Worm (Caenorhabditis elegans) whole organism, mixed stage, embryonic: Measurements from ENCODE around the gene C18B2.2.

ENCODE experiments used
- M03D4.4 ChIP-seq: sonication (generic microtip); optimal IDR thresholded peaks from 2 replicates; lab custom pipeline; 2017; ENCODE audit warnings: mild to moderate bottlenecking, missing genetic modification characterization, missing compliant biosample characterization
- bed-3 ChIP-seq: fragments of 200-800 bp; sonication (Bioruptor generic); optimal IDR thresholded peaks from 3 replicates; lab custom pipeline; 2018; ENCODE audit warnings: mild to moderate bottlenecking, missing genetic modification characterization, moderate library complexity, missing compliant biosample characterization
- blmp-1 ChIP-seq: fragments of 150-350 bp; optimal IDR thresholded peaks from 2 replicates; lab custom pipeline; 2014; ENCODE audit warnings: missing biosample characterization, missing genetic modification characterization
- ceh-39 ChIP-seq: fragments of 150-350 bp; optimal IDR thresholded peaks from 2 replicates; lab custom pipeline; 2014; ENCODE audit warnings: missing biosample characterization, missing genetic modification characterization
- ceh-43 ChIP-seq: fragments of 200-800 bp; sonication (Bioruptor generic); optimal IDR thresholded peaks from 2 replicates; lab custom pipeline; 2018; ENCODE audit warnings: mild to moderate bottlenecking, missing genetic modification characterization, moderate library complexity, missing compliant biosample characterization
- ceh-83 ChIP-seq: fragments of 200-800 bp; sonication (Bioruptor generic); optimal IDR thresholded peaks from 2 replicates; lab custom pipeline; 2018; ENCODE audit warnings: mild to moderate bottlenecking, missing genetic modification characterization, missing compliant biosample characterization
- ces-1 ChIP-seq: fragments of 150-350 bp; optimal IDR thresholded peaks from 2 replicates; lab custom pipeline; 2014; ENCODE audit warnings: missing biosample characterization, missing genetic modification reagents, missing genetic modification characterization
- elt-1 ChIP-seq: sonication (generic microtip); optimal IDR thresholded peaks from 2 replicates; lab custom pipeline; 2017; ENCODE audit warnings: missing genetic modification characterization, mild to moderate bottlenecking, missing compliant biosample characterization, antibody characterized with exemption, moderate library complexity, borderline replicate concordance; ENCODE audit not compliant: insufficient read depth
- elt-3 ChIP-seq: fragments of 150-350 bp; optimal IDR thresholded peaks from 2 replicates; lab custom pipeline; 2014; ENCODE audit warnings: missing biosample characterization, missing genetic modification characterization
- flh-1 ChIP-seq: fragments of 200-800 bp; sonication (Bioruptor generic); optimal IDR thresholded peaks from 2 replicates; lab custom pipeline; 2018; ENCODE audit warnings: mild to moderate bottlenecking, missing genetic modification characterization, moderate library complexity, missing compliant biosample characterization
- ham-2 ChIP-seq: fragments of 200-800 bp; sonication (Bioruptor generic); optimal IDR thresholded peaks from 2 replicates; lab custom pipeline; 2018; ENCODE audit warnings: mild to moderate bottlenecking, missing genetic modification characterization, missing compliant biosample characterization
- hlh-1 ChIP-seq: fragments of 150-350 bp; optimal IDR thresholded peaks from 2 replicates; lab custom pipeline; 2014; ENCODE audit warnings: missing biosample characterization, missing genetic modification reagents, missing genetic modification characterization
- lsy-2 ChIP-seq: fragments of 150-350 bp; optimal IDR thresholded peaks from 2 replicates; lab custom pipeline; 2014; ENCODE audit warnings: missing biosample characterization, missing genetic modification characterization
- mep-1 ChIP-seq: fragments of 150-350 bp; optimal IDR thresholded peaks from 2 replicates; lab custom pipeline; 2017; ENCODE audit warnings: missing biosample characterization, missing genetic modification reagents, missing genetic modification characterization, inconsistent platforms
- mls-2 ChIP-seq: sonication (generic microtip); optimal IDR thresholded peaks from 2 replicates; lab custom pipeline; 2016; ENCODE audit warnings: mild to moderate bottlenecking, missing genetic modification characterization, moderate library complexity, missing compliant biosample characterization
- nhr-12 ChIP-seq: fragments of 150-350 bp; optimal IDR thresholded peaks from 2 replicates; lab custom pipeline; 2014; ENCODE audit warnings: missing biosample characterization, missing genetic modification characterization
- nhr-2 ChIP-seq: fragments of 150-350 bp; optimal IDR thresholded peaks from 2 replicates; lab custom pipeline; 2014; ENCODE audit warnings: missing biosample characterization, missing genetic modification characterization
- nhr-237 ChIP-seq: fragments of 150-350 bp; optimal IDR thresholded peaks from 2 replicates; lab custom pipeline; 2014; ENCODE audit warnings: missing biosample characterization, missing genetic modification characterization
- nhr-28 ChIP-seq: fragments of 150-350 bp; optimal IDR thresholded peaks from 2 replicates; lab custom pipeline; 2014; ENCODE audit warnings: missing biosample characterization, missing genetic modification characterization
- nhr-76 ChIP-seq: sonication (generic microtip); optimal IDR thresholded peaks from 2 replicates; lab custom pipeline; 2017; ENCODE audit warnings: missing biosample characterization, missing genetic modification characterization
- sem-2 ChIP-seq: fragments of 200-800 bp; sonication (Bioruptor generic); optimal IDR thresholded peaks from 2 replicates; lab custom pipeline; 2018; ENCODE audit warnings: mild to moderate bottlenecking, missing genetic modification characterization, missing compliant biosample characterization
- snpc-4 ChIP-seq: fragments of 150-350 bp; optimal IDR thresholded peaks from 2 replicates; lab custom pipeline; 2014; ENCODE audit warnings: missing biosample characterization, missing genetic modification characterization
- sptf-1 ChIP-seq: sonication (generic microtip); optimal IDR thresholded peaks from 2 replicates; lab custom pipeline; 2017; ENCODE audit warnings: mild to moderate bottlenecking, missing genetic modification characterization, moderate library complexity, missing compliant biosample characterization
- tbx-8 ChIP-seq: fragments of 200-800 bp; sonication (Bioruptor generic); optimal IDR thresholded peaks from 2 replicates; lab custom pipeline; 2018; ENCODE audit warnings: mild to moderate bottlenecking, missing genetic modification characterization, moderate library complexity, missing compliant biosample characterization
- unc-39 ChIP-seq: fragments of 150-350 bp; optimal IDR thresholded peaks from 2 replicates; lab custom pipeline; 2014; ENCODE audit warnings: missing biosample characterization, missing genetic modification characterization
- unc-62 ChIP-seq: fragments of 150-350 bp; optimal IDR thresholded peaks from 2 replicates; lab custom pipeline; 2014; ENCODE audit warnings: missing biosample characterization, missing genetic modification reagents, missing genetic modification characterization
- zip-8 ChIP-seq: fragments of 150-350 bp; optimal IDR thresholded peaks from 2 replicates; lab custom pipeline; 2014; ENCODE audit warnings: missing biosample characterization, missing genetic modification characterization
- ztf-11 ChIP-seq: fragments of 150-350 bp; optimal IDR thresholded peaks from 2 replicates; lab custom pipeline; 2014; ENCODE audit warnings: missing biosample characterization, missing genetic modification characterization

Gene C18B2.2

DNA sequence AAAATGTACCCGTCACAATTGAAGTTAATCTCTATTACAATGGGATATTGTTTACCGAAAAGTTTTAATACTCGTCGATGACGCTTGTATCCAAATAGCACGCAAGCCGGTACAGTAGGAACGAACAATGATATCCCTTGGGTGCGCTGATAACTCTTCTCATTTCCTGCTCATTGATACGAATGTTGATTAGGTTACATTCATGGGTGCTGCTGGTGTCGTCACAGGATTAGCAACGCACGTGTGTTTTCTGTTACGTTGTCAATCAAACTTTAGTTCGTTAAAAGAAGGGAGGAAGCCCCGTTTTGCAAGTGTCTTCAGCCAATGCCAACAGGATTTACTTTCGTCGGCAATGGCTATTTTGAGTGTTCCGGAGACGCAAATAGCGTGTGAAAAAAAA lies 39.8 kb upstream of the C18B2.2 start:
- TF ChIP-seq ceh-39 (no peak), nhr-12 (tag; lab: Kevin White, UChicago) (no peak), M03D4.4 (tag; lab: Kevin White, UChicago) (no peak), nhr-76 (tag; lab: Kevin White, UChicago) (no peak), nhr-237 (tag; lab: Kevin White, UChicago) (no peak), zip-8 (tag; lab: Kevin White, UChicago) (no peak), snpc-4 (no peak), ces-1 (GFP tag; lab: Kevin White, UChicago) (no peak), ztf-11 (tag; lab: Kevin White, UChicago) (no peak), nhr-2 (tag; lab: Kevin White, UChicago) (no peak), unc-62 (GFP tag; lab: Kevin White, UChicago) (no peak), tbx-8 (GFP tag; lab: Kevin White, UChicago) (no peak), mls-2 (tag; lab: Kevin White, UChicago) (no peak), flh-1 (no peak), lsy-2 (no peak), nhr-28 (tag; lab: Kevin White, UChicago) (no peak)
- TF ChIP-seq, all 35 proteins: peak for 0

- TF ChIP-seq ztf-11 (tag; lab: Kevin White, UChicago), result no peak
- peak; percentile 85 for TF ChIP-seq ces-1 (GFP tag; lab: Kevin White, UChicago)
These were observed 38.8 kb upstream of the C18B2.2 start for ce11 chrX:3584481-3584880.

- TF ChIP-seq ces-1 (GFP tag; lab: Kevin White, UChicago) (peak; percentile 46), bed-3 (no peak)
- TF ChIP-seq, all 35 proteins: peak for 1
These were observed 37.6 kb upstream of the C18B2.2 start, which contains the start of gene T27A10.2 for ce11 chrX:3585625-3586024. T27A10.2 (plus strand) TSS chrX:3585957.

ce11 chrX:3590510-3590909 lies 32.8 kb upstream of the C18B2.2 start:
- TF ChIP-seq nhr-12 (tag; lab: Kevin White, UChicago) (no peak), zip-8 (tag; lab: Kevin White, UChicago) (no peak), elt-1 (tag; lab: Kevin White, UChicago) (no peak), M03D4.4 (tag; lab: Kevin White, UChicago) (no peak), ceh-83 (no peak), sptf-1 (tag; lab: Kevin White, UChicago) (no peak), snpc-4 (no peak), nhr-2 (tag; lab: Kevin White, UChicago) (no peak), lsy-2 (no peak), nhr-28 (tag; lab: Kevin White, UChicago) (no peak), unc-39 (tag; lab: Kevin White, UChicago) (no peak), unc-62 (GFP tag; lab: Kevin White, UChicago) (no peak), elt-3 (tag; lab: Kevin White, UChicago) (no peak), bed-3 (no peak), sem-2 (no peak), flh-1 (no peak), mep-1 (tag; lab: Kevin White, UChicago) (no peak), hlh-1 (tag; lab: Kevin White, UChicago) (no peak)
- TF ChIP-seq, all 35 proteins: peak for 0

- TF ChIP-seq ham-2 (GFP tag; lab: Kevin White, UChicago) (peak; percentile 92), M03D4.4 (tag; lab: Kevin White, UChicago) (no peak), tbx-8 (GFP tag; lab: Kevin White, UChicago) (no peak), blmp-1 (tag; lab: Kevin White, UChicago) (peak; percentile 77), ceh-43 (no peak), elt-1 (tag; lab: Kevin White, UChicago) (peak; percentile 85), hlh-1 (tag; lab: Kevin White, UChicago) (no peak)
These were observed 26.9 kb upstream of the C18B2.2 start, which contains the start of gene T27A10.6 for ce11 chrX:3596303-3596772. T27A10.6 (minus strand) TSS chrX:3596353.

ce11 chrX:3596967-3597366 lies 26.3 kb upstream of the C18B2.2 start:
- TF ChIP-seq tbx-8 (GFP tag; lab: Kevin White, UChicago) (no peak), blmp-1 (tag; lab: Kevin White, UChicago) (peak; percentile 72), nhr-2 (tag; lab: Kevin White, UChicago) (no peak)
